Fruit fly (Drosophila melanogaster): ENCODE measurements around the gene CG13950.

Gene CG13950

DNA sequence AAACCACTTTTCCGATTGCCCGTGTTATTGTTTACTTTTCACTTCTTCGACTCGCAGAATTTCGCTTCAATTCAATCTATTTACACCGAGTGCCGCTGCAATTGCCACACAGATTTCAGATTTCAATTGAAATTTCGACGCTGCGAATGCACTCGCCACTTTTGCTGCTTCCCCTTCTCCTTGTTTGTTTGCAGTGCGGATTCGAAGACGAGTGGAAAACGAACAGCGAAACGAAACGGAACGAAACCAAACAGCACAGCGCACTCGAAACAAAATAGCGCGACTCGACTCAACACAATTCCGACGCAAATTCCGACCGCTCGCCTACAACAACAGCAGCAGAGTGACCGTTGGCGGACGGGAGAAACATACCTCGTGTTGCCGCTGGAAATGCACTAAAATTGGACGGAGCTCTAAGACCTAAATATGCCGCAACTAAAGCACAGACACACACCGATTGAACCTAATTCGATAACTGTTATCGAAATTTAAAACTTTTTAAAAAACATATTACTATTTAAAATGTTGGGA, 9.2 kb upstream of the CG13950 start, which contains the start of gene drongo (continued):
- TF ChIP-seq CG15073 (GFP tag; optimal IDR thresholded peaks at IDR 0.05), result no peak
- no peak; the same call in 1 of the 2 replicates for TF ChIP-seq CG31441 (GFP tag; IDR thresholded peaks at IDR 0.05)
- TF ChIP-seq CG17612 (GFP tag; IDR thresholded peaks at IDR 0.05), result no peak
- TF ChIP-seq repo (GFP tag; optimal IDR thresholded peaks at IDR 0.05), result no peak
- TF ChIP-seq sens-2 (GFP tag; IDR thresholded peaks at IDR 0.05), result no peak
- TF ChIP-seq H15 (GFP tag; IDR thresholded peaks at IDR 0.05), result no peak
- no peak for TF ChIP-seq Bteb2 (GFP tag; optimal IDR thresholded peaks at IDR 0.05)
- TF ChIP-seq Xbp1 (GFP tag; optimal IDR thresholded peaks at IDR 0.05), result peak; percentile 45
- TF ChIP-seq CG10274 (GFP tag; optimal IDR thresholded peaks at IDR 0.05), result no peak
- TF ChIP-seq lab (GFP tag; optimal IDR thresholded peaks at IDR 0.05), result peak; percentile 71
- peak; percentile 46; the same call in 1 of the 2 replicates for TF ChIP-seq crol (GFP tag; IDR thresholded peaks at IDR 0.05)
- no peak for TF ChIP-seq ara (GFP tag; IDR thresholded peaks at IDR 0.05)
- peak; percentile 66 for TF ChIP-seq Ets97D (GFP tag; optimal IDR thresholded peaks at IDR 0.05)
- peak; percentile 80 for TF ChIP-seq cg (GFP tag; optimal IDR thresholded peaks at IDR 0.05)
- TF ChIP-seq schlank (tag; optimal IDR thresholded peaks at IDR 0.05), result no peak
- TF ChIP-seq z (GFP tag; IDR thresholded peaks at IDR 0.05), result no peak
- TF ChIP-seq Camta (GFP tag; optimal IDR thresholded peaks at IDR 0.05), result no peak
- peak; percentile 45 for TF ChIP-seq ems (GFP tag; optimal IDR thresholded peaks at IDR 0.05)
- TF ChIP-seq CG8765 (GFP tag; IDR thresholded peaks at IDR 0.05), result no peak
- TF ChIP-seq CG11723 (GFP tag; optimal IDR thresholded peaks at IDR 0.05), result no peak
- TF ChIP-seq CG8924 (tag; optimal IDR thresholded peaks at IDR 0.05), result peak; percentile 37
- TF ChIP-seq jumu (GFP tag; optimal IDR thresholded peaks at IDR 0.05), result no peak
- no peak; the same call in 1 of the 3 replicates for TF ChIP-seq zen2 (GFP tag; IDR thresholded peaks at IDR 0.05; ENCODE audit: partially characterized antibody)
- no peak for TF ChIP-seq CG12942 (GFP tag; optimal IDR thresholded peaks at IDR 0.05)
- peak; percentile 33; the same call in 1 of the 2 replicates for TF ChIP-seq CG3847 (GFP tag; IDR thresholded peaks at IDR 0.05)
- peak; percentile 76 for TF ChIP-seq ci (GFP tag; IDR thresholded peaks at IDR 0.05)
- no peak for TF ChIP-seq E2f1 (GFP tag; IDR thresholded peaks at IDR 0.05)
- no peak; the same call in 1 of the 2 replicates for TF ChIP-seq HLH3B (GFP tag; IDR thresholded peaks at IDR 0.05)
- peak; percentile 38 for TF ChIP-seq CG8290 (GFP tag; optimal IDR thresholded peaks at IDR 0.05)
- TF ChIP-seq CG8290 (tag; optimal IDR thresholded peaks at IDR 0.05), result peak; percentile 47 to 85
- TF ChIP-seq phol (tag; optimal IDR thresholded peaks at IDR 0.05), result peak; percentile 37
- TF ChIP-seq CG1832 (GFP tag; optimal IDR thresholded peaks at IDR 0.05), result no peak
- no peak for TF ChIP-seq CG10462 (GFP tag; optimal IDR thresholded peaks at IDR 0.05)
- TF ChIP-seq CG6654 (GFP tag; optimal IDR thresholded peaks at IDR 0.05), result no peak
- no peak for TF ChIP-seq CG4730 (GFP tag; IDR thresholded peaks at IDR 0.05)
- TF ChIP-seq CG2202 (tag; optimal IDR thresholded peaks at IDR 0.05), result peak; percentile 34
- TF ChIP-seq croc (GFP tag; conservative IDR thresholded peaks at IDR 0.05), result no peak
- no peak for TF ChIP-seq CG11085 (GFP tag; IDR thresholded peaks at IDR 0.05)
- TF ChIP-seq jing (GFP tag; optimal IDR thresholded peaks at IDR 0.05), result no peak
- peak; percentile 17 for TF ChIP-seq CG3995 (GFP tag; optimal IDR thresholded peaks at IDR 0.05)
- TF ChIP-seq CG2116 (GFP tag; optimal IDR thresholded peaks at IDR 0.05), result peak; percentile 55
- peak; percentile 62 for TF ChIP-seq BEAF-32 (GFP tag; optimal IDR thresholded peaks at IDR 0.05)
- no peak for TF ChIP-seq sc (optimal IDR thresholded peaks at IDR 0.05)
- no peak for TF ChIP-seq sc (GFP tag; optimal IDR thresholded peaks at IDR 0.05)
- no peak; the same call in 1 of the 2 replicates for TF ChIP-seq CG6272 (GFP tag; IDR thresholded peaks at IDR 0.05)
- peak; percentile 94 for TF ChIP-seq CG15479 (GFP tag; optimal IDR thresholded peaks at IDR 0.05)
- no peak for TF ChIP-seq CG7372 (GFP tag; IDR thresholded peaks at IDR 0.05)
- TF ChIP-seq CG2129 (GFP tag; IDR thresholded peaks at IDR 0.05; ENCODE audit: partially characterized antibody), result no peak
- TF ChIP-seq CG16779 (GFP tag; IDR thresholded peaks at IDR 0.05), result peak; percentile 47; the same call in 1 of the 2 replicates
- TF ChIP-seq Max (GFP tag; optimal IDR thresholded peaks at IDR 0.05), result no peak
- no peak for TF ChIP-seq slp2 (GFP tag; optimal IDR thresholded peaks at IDR 0.05)
- TF ChIP-seq CG5245 (GFP tag; optimal IDR thresholded peaks at IDR 0.05), result no peak

Data from whole organism, embryonic.